Fruit fly (Drosophila melanogaster): Measurements from ENCODE around the gene CG9759.
A peak's percentile ranks its signal among the peaks of the same experiment; 100 is the strongest.

The CG9759 gene

DNA sequence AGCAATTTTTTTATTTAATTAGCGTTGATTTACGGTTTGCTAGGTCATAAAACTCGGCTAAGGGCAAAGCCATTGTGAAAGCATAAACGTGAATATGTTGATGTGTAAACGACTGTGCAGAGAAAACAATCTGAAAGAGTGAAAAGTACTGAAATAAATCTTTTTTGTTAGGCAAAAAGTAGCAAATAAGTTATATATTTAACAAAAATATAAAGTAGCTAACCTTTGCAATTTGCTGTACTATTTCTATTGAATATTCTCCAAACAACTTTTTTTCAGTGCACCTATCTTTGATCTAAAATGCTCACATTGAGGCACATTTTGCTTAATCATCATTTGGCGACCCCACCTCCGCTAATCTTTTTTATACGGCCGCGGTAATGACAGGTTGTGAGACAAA is 12.6 kb downstream of the CG9759 start (continued):
- TF ChIP-seq dysf (GFP tag; IDR thresholded peaks at IDR 0.05) (peak; percentile 61; the same call in 2 of the 3 replicates), Sry-β (GFP tag; optimal IDR thresholded peaks at IDR 0.05) (no peak), CG6654 (GFP tag; optimal IDR thresholded peaks at IDR 0.05) (no peak), CG11695 (GFP tag; IDR thresholded peaks at IDR 0.05) (no peak), maf-S (GFP tag; optimal IDR thresholded peaks at IDR 0.05) (no peak), slbo (GFP tag; IDR thresholded peaks at IDR 0.05) (peak; percentile 44), br (optimal IDR thresholded peaks at IDR 0.05) (no peak), CG15696 (tag; optimal IDR thresholded peaks at IDR 0.05) (no peak), pan (optimal IDR thresholded peaks at IDR 0.05) (no peak), pan (GFP tag; optimal IDR thresholded peaks at IDR 0.05 in 1 of 2, IDR thresholded peaks at IDR 0.05 in 1 of 2) (peak in 1 of 2 experiments; percentile 15), Ets65A (GFP tag) (peak; percentile 38), Fer3 (tag; optimal IDR thresholded peaks at IDR 0.05) (peak; percentile 2), CG1603 (tag; optimal IDR thresholded peaks at IDR 0.05) (peak; percentile 6), Bteb2 (GFP tag; optimal IDR thresholded peaks at IDR 0.05) (no peak), gem (tag; optimal IDR thresholded peaks at IDR 0.05) (peak; percentile 50), E2f1 (GFP tag; IDR thresholded peaks at IDR 0.05) (0 out of 2 replicates have a peak, but pooled peaks have one; percentile 11), CG11560 (tag; IDR thresholded peaks at IDR 0.05) (0 out of 3 replicates have a peak, but pooled peaks have one; percentile 13), CG30403 (GFP tag; optimal IDR thresholded peaks at IDR 0.05) (peak; percentile 15), nmo (GFP tag; optimal IDR thresholded peaks at IDR 0.05) (peak; percentile 8), cwo (GFP tag; optimal IDR thresholded peaks at IDR 0.05) (peak; percentile 22), prd (optimal IDR thresholded peaks at IDR 0.05) (no peak), prd (GFP tag; IDR thresholded peaks at IDR 0.05) (0 out of 3 replicates have a peak, but pooled peaks have one; percentile 15), trem (tag; optimal IDR thresholded peaks at IDR 0.05) (no peak), hb (GFP tag; IDR thresholded peaks at IDR 0.05; ENCODE audit: partially characterized antibody) (no peak), dmrt99B (tag; optimal IDR thresholded peaks at IDR 0.05) (peak; percentile 18), gro (GFP tag; optimal IDR thresholded peaks at IDR 0.05) (peak; percentile 12), Side (GFP tag; optimal IDR thresholded peaks at IDR 0.05) (no peak), CG18011 (GFP tag; optimal IDR thresholded peaks at IDR 0.05) (no peak), phol (tag; optimal IDR thresholded peaks at IDR 0.05) (no peak), tna (GFP tag; IDR thresholded peaks at IDR 0.05; ENCODE audit: partially characterized antibody) (no peak), HLH3B (GFP tag; IDR thresholded peaks at IDR 0.05) (0 out of 2 replicates have a peak, but pooled peaks have one; percentile 18), vvl (GFP tag; IDR thresholded peaks at IDR 0.05) (peak; percentile 15; the same call in 1 of the 2 replicates)

DNA sequence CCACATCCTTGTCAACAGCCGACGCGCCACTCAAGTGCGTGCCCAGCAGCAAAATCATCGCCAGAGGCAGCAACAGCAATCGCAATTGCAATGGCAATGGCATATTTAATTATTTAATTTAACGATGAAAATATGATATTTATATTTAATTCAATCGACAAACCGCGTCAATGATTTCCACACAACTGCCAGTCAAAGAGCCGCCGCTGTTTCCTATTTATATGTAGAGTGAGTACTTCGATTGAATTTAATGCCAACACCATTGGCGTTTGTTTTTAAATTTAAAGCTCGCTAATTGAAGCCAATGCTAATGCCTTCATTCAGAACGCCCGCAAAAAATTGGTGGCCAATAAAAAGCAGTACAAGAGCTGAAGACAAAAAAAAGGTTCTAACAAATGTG is 16.5 kb downstream of the CG9759 start, which contains the start of gene CG14369:
TSS of gene CG14369 (minus strand) at position 101 of the 400 bp plus-strand sequence.
- no peak for TF ChIP-seq Hey (tag; optimal IDR thresholded peaks at IDR 0.05)

DNA sequence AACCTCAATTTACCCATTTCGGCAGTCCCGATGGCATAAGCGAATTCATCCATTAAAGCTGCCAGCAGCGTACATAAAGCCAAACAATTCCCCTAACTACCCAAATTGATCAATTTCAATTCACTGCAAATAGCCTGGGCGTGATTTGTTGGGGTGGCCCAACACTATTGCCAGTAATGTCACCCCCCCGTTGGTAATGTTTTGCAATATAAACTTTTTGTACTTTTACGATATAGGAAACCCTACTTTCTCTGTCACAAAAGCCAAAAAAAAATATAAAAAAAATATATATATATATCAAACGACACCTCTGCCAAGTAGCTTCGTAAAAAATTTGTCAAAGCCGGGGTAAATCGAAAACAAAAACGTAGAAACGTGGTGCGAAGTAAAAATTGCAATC is 21.3 kb downstream of the CG9759 start, which contains the start of gene CG14370:
TSS of gene CG14370 (plus strand) at position 301 of the 400 bp plus-strand sequence.
- no peak for TF ChIP-seq ewg (GFP tag; optimal IDR thresholded peaks at IDR 0.05)
- TF ChIP-seq sug (tag; optimal IDR thresholded peaks at IDR 0.05), result no peak
- no peak for TF ChIP-seq bbx (GFP tag; IDR thresholded peaks at IDR 0.05; ENCODE audit: partially characterized antibody)

Data from whole organism, embryonic.